Fruit fly (Drosophila melanogaster): Measurements from ENCODE around the gene ppk27.
A peak's percentile ranks its signal among the peaks of the same experiment; 100 is the strongest.

Gene ppk27

dm6 chr3L:3797681-3798080 lies 42.7 kb upstream of the ppk27 start (continued):
- TF ChIP-seq Stat92E (GFP tag; optimal IDR thresholded peaks at IDR 0.05) (no peak), vvl (GFP tag; IDR thresholded peaks at IDR 0.05) (peak; percentile 45; the same call in 1 of the 2 replicates)

dm6 chr3L:3791043-3791682 lies 36.2 kb upstream of the ppk27 start:
- TF ChIP-seq fd102C (GFP tag; optimal IDR thresholded peaks at IDR 0.05) (no peak), CG9727 (GFP tag; optimal IDR thresholded peaks at IDR 0.05) (peak; percentile 12), hkb (optimal IDR thresholded peaks at IDR 0.05) (no peak), hkb (GFP tag; IDR thresholded peaks at IDR 0.05) (no peak), CG3281 (GFP tag; optimal IDR thresholded peaks at IDR 0.05) (no peak), chif (GFP tag; optimal IDR thresholded peaks at IDR 0.05) (peak in 1 of 2 experiments; percentile 7), CG43689 (GFP tag; IDR thresholded peaks at IDR 0.05) (no peak), CG31441 (GFP tag; IDR thresholded peaks at IDR 0.05) (no peak), Dbx (GFP tag; IDR thresholded peaks at IDR 0.05) (0 out of 3 replicates have a peak, but pooled peaks have one; percentile 32), Med (GFP tag) (peak; percentile 45), zfh1 (GFP tag; IDR thresholded peaks at IDR 0.05) (peak; percentile 54; the same call in 1 of the 3 replicates), Hr51 (GFP tag; optimal IDR thresholded peaks at IDR 0.05) (peak in 1 of 2 experiments; percentile 8), CG31224 (GFP tag; IDR thresholded peaks at IDR 0.05) (no peak), CG1603 (tag; optimal IDR thresholded peaks at IDR 0.05) (no peak), CG6175 (GFP tag; IDR thresholded peaks at IDR 0.05) (0 out of 3 replicates have a peak, but pooled peaks have one; percentile 18), CG32532 (GFP tag; IDR thresholded peaks at IDR 0.05) (peak; percentile 49), H2.0 (GFP tag; IDR thresholded peaks at IDR 0.05) (0 out of 2 replicates have a peak, but pooled peaks have one; percentile 25), CG11085 (GFP tag; IDR thresholded peaks at IDR 0.05) (no peak), disco-r (GFP tag; optimal IDR thresholded peaks at IDR 0.05) (no peak), CG16815 (GFP tag; optimal IDR thresholded peaks at IDR 0.05) (no peak), zen2 (GFP tag; IDR thresholded peaks at IDR 0.05; ENCODE audit: partially characterized antibody) (no peak), CG3847 (GFP tag; IDR thresholded peaks at IDR 0.05) (peak; percentile 5; the same call in 1 of the 2 replicates), Atf3 (GFP tag; optimal IDR thresholded peaks at IDR 0.05) (no peak), CG11247 (GFP tag; IDR thresholded peaks at IDR 0.05) (0 out of 2 replicates have a peak, but pooled peaks have one; percentile 34), Hmr (GFP tag; optimal IDR thresholded peaks at IDR 0.05) (no peak), CG11504 (tag; optimal IDR thresholded peaks at IDR 0.05) (peak; percentile 8), ken (GFP tag; IDR thresholded peaks at IDR 0.05) (0 out of 3 replicates have a peak, but pooled peaks have one; percentile 7), CG1792 (GFP tag; optimal IDR thresholded peaks at IDR 0.05) (no peak), CG11456 (GFP tag; IDR thresholded peaks at IDR 0.05) (peak; percentile 58; the same call in 1 of the 3 replicates), HLHmδ (GFP tag; optimal IDR thresholded peaks at IDR 0.05) (no peak), Ada2b (GFP tag; IDR thresholded peaks at IDR 0.05) (0 out of 2 replicates have a peak, but pooled peaks have one; percentile 4), Gug (GFP tag; IDR thresholded peaks at IDR 0.05) (no peak), stwl (tag; optimal IDR thresholded peaks at IDR 0.05) (no peak), CG9932 (GFP tag; IDR thresholded peaks at IDR 0.05) (peak; percentile 28; the same call in 1 of the 2 replicates), CG10267 (tag; optimal IDR thresholded peaks at IDR 0.05) (no peak), dysf (GFP tag; IDR thresholded peaks at IDR 0.05) (peak; percentile 52), CG16779 (GFP tag; IDR thresholded peaks at IDR 0.05) (0 out of 2 replicates have a peak, but pooled peaks have one; percentile 36), Xbp1 (GFP tag; optimal IDR thresholded peaks at IDR 0.05) (no peak), CG8388 (GFP tag; optimal IDR thresholded peaks at IDR 0.05) (peak; percentile 38), CG11560 (tag; IDR thresholded peaks at IDR 0.05) (0 out of 3 replicates have a peak, but pooled peaks have one; percentile 21), CG6791 (GFP tag; IDR thresholded peaks at IDR 0.05; ENCODE audit: partially characterized antibody) (0 out of 3 replicates have a peak, but pooled peaks have one; percentile 20), Ets97D (GFP tag; optimal IDR thresholded peaks at IDR 0.05) (no peak), kni (GFP tag; optimal IDR thresholded peaks at IDR 0.05) (no peak), bsh (GFP tag; optimal IDR thresholded peaks at IDR 0.05) (peak in 1 of 2 experiments; percentile 1), dan (GFP tag; IDR thresholded peaks at IDR 0.05) (no peak)
